Fruit fly (Drosophila melanogaster) ovary, adult (tissue): ENCODE results near the gene CG5167.

Experiments
- CG17801 ChIP-seq: fragments of 200-800 bp; optimal IDR thresholded peaks from 2 replicates; lab custom pipeline; 2019; ENCODE audit warnings: missing biosample characterization, mild to moderate bottlenecking, missing genetic modification characterization, moderate library complexity; ENCODE audit not compliant: partially characterized antibody

Gene CG5167

dm6 chr3R:12402935-12403334, 3.4 kb upstream of the CG5167 start:
- TF ChIP-seq CG17801: peak; percentile 100

dm6 chr3R:12405134-12405533, 1.2 kb upstream of the CG5167 start:
- no peak for TF ChIP-seq CG17801

dm6 chr3R:12405928-12406234, 451 bp upstream of the CG5167 start, which contains the start of gene Cyp9f2:
TSS of gene Cyp9f2 (minus strand) at chr3R:12406028.
- no peak for TF ChIP-seq CG17801

dm6 chr3R:12408160-12408559, 1.8 kb downstream of the CG5167 start, which contains the start of gene CG5196:
TSS of gene CG5196 (plus strand) at chr3R:12408316.
- peak; percentile 25 for TF ChIP-seq CG17801

dm6 chr3R:12411449-12411848, 5.1 kb downstream of the CG5167 start:
- TF ChIP-seq CG17801: no peak

- TF ChIP-seq CG17801: peak; percentile 41
Observed at dm6 chr3R:12413274-12413958, 7.1 kb downstream of the CG5167 start, which contains the start of the genes Dip-C and pps. TSS of gene Dip-C (minus strand) at chr3R:12413759. TSS of gene pps (plus strand) at chr3R:12413828.

- no peak for TF ChIP-seq CG17801
Observed at dm6 chr3R:12422379-12422975, 16.1 kb downstream of the CG5167 start, which contains the start of the genes Scgbeta and CG17202. TSS of gene Scgbeta (minus strand) at chr3R:12422429. TSS of gene CG17202 (plus strand) at chr3R:12422768.

dm6 chr3R:12423997-12424396, 17.7 kb downstream of the CG5167 start:
- no peak for TF ChIP-seq CG17801

dm6 chr3R:12425510-12426309, 19.4 kb downstream of the CG5167 start, which contains the start of gene Pp1-87B:
TSS of gene Pp1-87B (minus strand) at chr3R:12425917.
- TF ChIP-seq CG17801: no peak

dm6 chr3R:12426310-12426653, 19.9 kb downstream of the CG5167 start, which contains the start of gene NANS:
TSS of gene NANS (plus strand) at chr3R:12426578.
- TF ChIP-seq CG17801: no peak

- TF ChIP-seq CG17801: no peak
Observed at dm6 chr3R:12429120-12429610, 22.8 kb downstream of the CG5167 start, which contains the start of the genes CG5641 and CG5245. TSS of gene CG5641 (minus strand) at chr3R:12429282. TSS of gene CG5245 (plus strand) at chr3R:12429560.

dm6 chr3R:12431030-12431489, 24.7 kb downstream of the CG5167 start, which contains the start of gene Prosalpha2:
TSS of gene Prosalpha2 (plus strand) at chr3R:12431321.
- TF ChIP-seq CG17801: peak; percentile 21

- peak; percentile 52 for TF ChIP-seq CG17801
Observed at dm6 chr3R:12433764-12434163, 27.4 kb downstream of the CG5167 start, which contains the start of the genes Aos1 and Srlp. TSS of gene Aos1 (minus strand) at chr3R:12433822. TSS of gene Srlp (plus strand) at chr3R:12434098.

- TF ChIP-seq CG17801: no peak
Observed at dm6 chr3R:12435948-12436347, 29.6 kb downstream of the CG5167 start, which contains the start of gene Desat2. TSS of gene Desat2 (plus strand) at chr3R:12436248.

- TF ChIP-seq CG17801: no peak
Observed at dm6 chr3R:12439039-12439400, 32.7 kb downstream of the CG5167 start, which contains the start of the genes CG17207 and CG46427. TSS of gene CG17207 (minus strand) at chr3R:12439139. TSS of gene CG46427 (minus strand) at chr3R:12439139.
